Worm (Caenorhabditis elegans): ENCODE results near the gene nhr-92.

Gene nhr-92

DNA sequence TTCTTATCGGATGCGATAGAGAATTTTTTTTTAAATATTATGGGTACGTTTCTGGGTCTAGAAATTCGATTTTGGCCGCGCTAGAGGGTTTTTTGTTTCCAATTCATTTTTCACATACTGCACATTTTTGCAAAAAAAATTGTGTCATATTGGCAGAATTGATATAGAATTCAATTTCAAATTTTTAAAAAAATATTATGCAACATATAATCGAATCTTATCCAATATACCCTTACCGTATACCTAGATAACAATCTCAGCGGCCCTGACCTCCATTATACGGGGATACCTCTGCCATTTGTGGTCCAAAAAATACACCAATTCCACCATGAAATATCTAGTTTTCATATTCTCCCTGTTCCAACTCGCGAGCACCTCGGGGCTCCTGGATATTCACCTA lies 11.8 kb downstream of the nhr-92 start, which contains the start of gene cpg-24 (continued):
- TF ChIP-seq rcor-1 (GFP tag; IDR thresholded peaks at IDR 0.05) (no peak), lin-26 (GFP tag; IDR thresholded peaks at IDR 0.05) (no peak)

DNA sequence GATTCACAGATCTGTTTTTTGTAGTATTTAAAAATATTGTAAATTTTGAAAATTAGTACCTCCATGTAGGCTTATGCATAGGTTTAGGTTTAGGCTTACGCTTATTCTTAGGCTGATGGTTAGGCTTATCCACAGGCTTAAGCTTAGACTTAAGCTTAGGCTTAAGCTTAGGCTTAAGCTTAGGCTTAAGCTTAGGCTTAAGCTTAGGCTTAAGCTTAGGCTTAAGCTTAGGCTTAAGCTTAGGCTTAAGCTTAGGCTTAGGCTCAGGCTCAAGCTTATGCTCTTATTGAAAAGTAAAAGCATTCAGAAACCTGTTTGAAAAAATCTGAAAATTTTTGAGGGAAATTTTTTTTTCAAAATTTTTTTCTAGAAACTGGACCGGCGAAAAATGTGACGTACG lies 12.7 kb downstream of the nhr-92 start:
- TF ChIP-seq madf-10 (tag; optimal IDR thresholded peaks at IDR 0.05) = no peak
- TF ChIP-seq ceh-91 (GFP tag; IDR thresholded peaks at IDR 0.05) = no peak
- no peak for TF ChIP-seq egrh-3 (GFP tag; IDR thresholded peaks at IDR 0.05)
- no peak for TF ChIP-seq Y79H2A.3 (GFP tag; conservative IDR thresholded peaks at IDR 0.05)
- TF ChIP-seq aptf-3 (GFP tag; IDR thresholded peaks at IDR 0.05) = no peak
- TF ChIP-seq egl-44 (GFP tag; IDR thresholded peaks at IDR 0.05) = no peak

- TF ChIP-seq T26A5.8 (tag; optimal IDR thresholded peaks at IDR 0.05) (no peak), snpc-3.4 (tag; optimal IDR thresholded peaks at IDR 0.05) (no peak), unc-130 (GFP tag; optimal IDR thresholded peaks at IDR 0.05) (no peak), nfya-2 (GFP tag; IDR thresholded peaks at IDR 0.05) (no peak), gei-17 (GFP tag; optimal IDR thresholded peaks at IDR 0.05) (no peak), F23B12.7 (tag; optimal IDR thresholded peaks at IDR 0.05; ENCODE audit: insufficient read depth) (no peak)
These were observed 13.6 kb downstream of the nhr-92 start, which contains the start of gene Y41D4B.6 for ce11 chrIV:1633445-1633844. Gene Y41D4B.6, plus strand, starts transcription at chrIV:1633745.

DNA sequence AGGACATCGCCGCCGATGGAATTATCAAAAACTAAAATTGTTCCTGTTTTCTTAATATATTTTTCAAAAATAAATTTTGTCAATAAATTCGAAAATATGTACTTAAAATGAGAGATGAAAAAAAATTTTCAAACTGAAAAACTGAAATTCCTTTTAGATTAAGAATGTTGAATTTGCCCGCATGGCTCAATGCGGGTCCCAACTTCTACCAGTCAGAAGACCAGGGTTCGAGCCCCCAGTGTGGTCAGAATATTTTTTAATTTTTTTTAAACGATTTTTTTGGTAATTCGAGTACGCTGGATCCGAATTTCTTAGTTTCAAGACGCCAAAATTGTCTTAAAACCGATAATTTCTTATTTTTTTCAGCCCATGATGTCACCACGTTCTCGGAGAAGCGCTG lies 17.4 kb downstream of the nhr-92 start:
- TF ChIP-seq snpc-1.3 (tag; optimal IDR thresholded peaks at IDR 0.05; ENCODE audit: insufficient read depth) (no peak), D2030.7 (GFP tag; IDR thresholded peaks at IDR 0.05) (no peak), lin-35 (GFP tag; optimal IDR thresholded peaks at IDR 0.05) (no peak), gei-17 (GFP tag; optimal IDR thresholded peaks at IDR 0.05) (no peak), pbrm-1 (GFP tag; IDR thresholded peaks at IDR 0.05) (peak; percentile 40; the same call in 1 of the 2 replicates), rec-8 (tag; optimal IDR thresholded peaks at IDR 0.05) (no peak), ZK185.1 (tag; optimal IDR thresholded peaks at IDR 0.05; ENCODE audit: poor library complexity, severe bottlenecking) (no peak), madf-6 (GFP tag; IDR thresholded peaks at IDR 0.05) (no peak), ztf-26 (tag; optimal IDR thresholded peaks at IDR 0.05) (no peak), nhr-80 (tag; optimal IDR thresholded peaks at IDR 0.05) (no peak), F52B5.7 (tag; optimal IDR thresholded peaks at IDR 0.05) (no peak), F57A8.1 (GFP tag; optimal IDR thresholded peaks at IDR 0.05) (no peak), mes-4 (tag; optimal IDR thresholded peaks at IDR 0.05) (no peak), ceh-100 (GFP tag; IDR thresholded peaks at IDR 0.05) (no peak), ztf-28 (GFP tag; IDR thresholded peaks at IDR 0.05) (no peak), lin-26 (GFP tag; IDR thresholded peaks at IDR 0.05) (0 out of 2 replicates have a peak, but pooled peaks have one; percentile 22), ztf-6 (GFP tag; IDR thresholded peaks at IDR 0.05) (no peak), hmg-20 (GFP tag; IDR thresholded peaks at IDR 0.05) (no peak), B0336.3 (GFP tag; IDR thresholded peaks at IDR 0.05) (no peak), madf-8 (GFP tag; conservative IDR thresholded peaks at IDR 0.05) (no peak), xnd-1 (tag; optimal IDR thresholded peaks at IDR 0.05) (no peak), Y53G8AR.9 (GFP tag; conservative IDR thresholded peaks at IDR 0.05) (no peak), ekl-4 (GFP tag; IDR thresholded peaks at IDR 0.05) (no peak), nfya-2 (GFP tag; IDR thresholded peaks at IDR 0.05) (no peak), F57C9.4 (tag; optimal IDR thresholded peaks at IDR 0.05) (no peak), ceh-58 (GFP tag; IDR thresholded peaks at IDR 0.05) (no peak), atf-7 (tag; optimal IDR thresholded peaks at IDR 0.05) (no peak), nhr-27 (tag; optimal IDR thresholded peaks at IDR 0.05) (no peak), dpff-1 (tag; optimal IDR thresholded peaks at IDR 0.05) (no peak), ztf-3 (GFP tag; optimal IDR thresholded peaks at IDR 0.05) (no peak), nfyb-1 (GFP tag; IDR thresholded peaks at IDR 0.05) (peak; percentile 61; the same call in 1 of the 2 replicates), tbp1 (GFP tag; optimal IDR thresholded peaks at IDR 0.05) (peak; percentile 61), attf-6 (GFP tag; IDR thresholded peaks at IDR 0.05) (no peak)

All from whole organism, young adult.